Worm (Caenorhabditis elegans) whole organism, late embryonic: ENCODE results near the gene ZK892.4.

ENCODE experiments used
- C38D4.7 ChIP-seq: fragments of 200-800 bp; sonication (Bioruptor generic); optimal IDR thresholded peaks from 2 replicates; lab custom pipeline; 2018; ENCODE audit warnings: mild to moderate bottlenecking, missing genetic modification characterization, moderate library complexity, missing compliant biosample characterization
- ceh-14 ChIP-seq: sonication (generic microtip); optimal IDR thresholded peaks from 2 replicates; lab custom pipeline; 2016; ENCODE audit warnings: missing genotype, missing genetic modification characterization, missing compliant biosample characterization
- dmd-4 ChIP-seq: sonication (generic microtip); optimal IDR thresholded peaks from 2 replicates; lab custom pipeline; 2016; ENCODE audit warnings: borderline replicate concordance, missing genetic modification characterization, missing compliant biosample characterization
- pat-9 ChIP-seq: fragments of 200-800 bp; sonication (Bioruptor generic); optimal IDR thresholded peaks from 2 replicates; lab custom pipeline; 2018; ENCODE audit warnings: mild to moderate bottlenecking, missing genetic modification characterization, moderate library complexity, missing compliant biosample characterization
- pha-4 ChIP-seq: fragments of 150-350 bp; optimal IDR thresholded peaks from 2 replicates; lab custom pipeline; 2018; ENCODE audit warnings: missing biosample characterization, missing genetic modification reagents, missing genetic modification characterization

- TF ChIP-seq ceh-14 (tag; lab: Kevin White, UChicago), result no peak
- TF ChIP-seq pat-9 (tag; lab: Kevin White, UChicago), result no peak
- TF ChIP-seq C38D4.7 (GFP tag; lab: Kevin White, UChicago), result no peak
- no peak for TF ChIP-seq pha-4 (tag; lab: Kevin White, UChicago)
- no peak for TF ChIP-seq dmd-4 (tag; lab: Kevin White, UChicago)
Observed at ce11 chrII:10035425-10035824, 29.1 kb downstream of the ZK892.4 start.
